Worm (Caenorhabditis elegans) whole organism, young adult: ENCODE data around the gene ZK380.4.
A peak's percentile ranks its signal among the peaks of the same experiment; 100 is the strongest.

Source experiments
- B0019.2 ChIP-seq: fragments of 200-800 bp; sonication (Bioruptor generic); conservative IDR thresholded peaks from 2 replicates; pipeline ENCODE4 v1.3.6; 2022; ENCODE audit warnings: missing genetic modification reagents, missing genetic modification characterization, missing compliant biosample characterization
- F23B12.7 ChIP-seq: sonication (generic microtip); optimal IDR thresholded peaks from 2 replicates; lab custom pipeline; 2017; ENCODE audit warnings: missing genetic modification characterization, mild to moderate bottlenecking, missing compliant biosample characterization, antibody characterized with exemption, moderate library complexity; ENCODE audit not compliant: insufficient read depth
- F33H1.4 ChIP-seq: fragments of 200-800 bp; sonication (Bioruptor generic); IDR thresholded peaks from 2 replicates; pipeline ENCODE4 v1.3.6; 2022; ENCODE audit warnings: missing genetic modification reagents, missing genetic modification characterization, missing compliant biosample characterization
- F49E8.2 ChIP-seq: sonication (generic microtip); optimal IDR thresholded peaks from 3 replicates; lab custom pipeline; 2017; ENCODE audit warnings: missing genetic modification characterization, mild to moderate bottlenecking, missing compliant biosample characterization, antibody characterized with exemption, moderate library complexity; ENCODE audit not compliant: insufficient read depth
- F55B11.4 ChIP-seq: sonication (generic microtip); optimal IDR thresholded peaks from 2 replicates; lab custom pipeline; 2016; ENCODE audit warnings: missing compliant biosample characterization, missing genetic modification characterization, borderline replicate concordance; ENCODE audit not compliant: insufficient read depth
- F57A8.1 ChIP-seq: fragments of 200-800 bp; sonication (Bioruptor generic); optimal IDR thresholded peaks from 2 replicates; lab custom pipeline; 2018; ENCODE audit warnings: mild to moderate bottlenecking, missing genetic modification characterization, moderate library complexity, missing compliant biosample characterization
- K12H6.12 ChIP-seq: fragments of 200-800 bp; sonication (Bioruptor generic); optimal IDR thresholded peaks from 2 replicates; lab custom pipeline; 2018; ENCODE audit warnings: mild to moderate bottlenecking, missing genetic modification characterization, missing compliant biosample characterization
- Y53F4B.3 ChIP-seq: fragments of 200-800 bp; sonication (Bioruptor generic); IDR thresholded peaks from 2 replicates; pipeline ENCODE4 v1.3.6; 2022; ENCODE audit warnings: missing genetic modification reagents, missing genetic modification characterization, missing compliant biosample characterization
- Y53G8AR.9 ChIP-seq: fragments of 200-800 bp; sonication (Bioruptor generic); conservative IDR thresholded peaks from 2 replicates; pipeline ENCODE4 v1.3.6; 2022; ENCODE audit warnings: missing genetic modification reagents, missing genetic modification characterization, missing compliant biosample characterization
- Y56A3A.18 ChIP-seq: fragments of 200-800 bp; sonication (Bioruptor generic); IDR thresholded peaks from 2 replicates; pipeline ENCODE4 v1.3.6; 2022; ENCODE audit warnings: missing genetic modification reagents, missing genetic modification characterization, missing compliant biosample characterization
- Y67H2A.10 ChIP-seq: fragments of 200-800 bp; sonication (Bioruptor generic); conservative IDR thresholded peaks from 2 replicates; pipeline ENCODE4 v1.3.6; 2022; ENCODE audit warnings: missing genetic modification reagents, missing genetic modification characterization, missing compliant biosample characterization
- Y95B8A.8 ChIP-seq: fragments of 200-800 bp; sonication (Bioruptor generic); IDR thresholded peaks from 2 replicates; pipeline ENCODE4 v1.3.6; 2022; ENCODE audit warnings: missing genetic modification reagents, missing genetic modification characterization, missing compliant biosample characterization
- ama-1 ChIP-seq, 3 experiments: fragments of 150-350 bp in 1 of 3; sonication (generic microtip) in 2 of 3; optimal IDR thresholded peaks; 2 replicates each; lab custom pipeline; 2014 to 2018; ENCODE audit warnings: missing biosample characterization in 2 of 3, missing genetic modification characterization in 2 of 3, missing genetic modification reagents in 2 of 3
- aptf-2 ChIP-seq: fragments of 200-800 bp; sonication (Bioruptor generic); conservative IDR thresholded peaks from 2 replicates; pipeline ENCODE4 v1.3.6; 2022; ENCODE audit warnings: missing genetic modification reagents, missing genetic modification characterization, missing compliant biosample characterization
- aptf-3 ChIP-seq: fragments of 200-800 bp; sonication (Bioruptor generic); IDR thresholded peaks from 2 replicates; pipeline ENCODE4 v1.3.6; 2022; ENCODE audit warnings: missing genetic modification characterization, missing compliant biosample characterization
- bed-1 ChIP-seq: fragments of 200-800 bp; sonication (Bioruptor generic); IDR thresholded peaks from 2 replicates; pipeline ENCODE4 v1.3.6; 2022; ENCODE audit warnings: missing genetic modification reagents, missing genetic modification characterization, missing compliant biosample characterization
- ccch-3 ChIP-seq: fragments of 200-800 bp; sonication (Bioruptor generic); optimal IDR thresholded peaks from 2 replicates; lab custom pipeline; 2018; ENCODE audit warnings: mild to moderate bottlenecking, missing genetic modification characterization, missing compliant biosample characterization
- ceh-27 ChIP-seq: fragments of 200-800 bp; sonication (Bioruptor generic); optimal IDR thresholded peaks from 2 replicates; lab custom pipeline; 2018; ENCODE audit warnings: mild to moderate bottlenecking, missing genetic modification characterization, moderate library complexity, missing compliant biosample characterization
- ceh-40 ChIP-seq: fragments of 200-800 bp; sonication (Bioruptor generic); IDR thresholded peaks from 2 replicates; pipeline ENCODE4 v1.3.6; 2022; ENCODE audit warnings: missing genetic modification characterization, missing compliant biosample characterization
- dpff-1 ChIP-seq: sonication (generic microtip); optimal IDR thresholded peaks from 2 replicates; lab custom pipeline; 2017; ENCODE audit warnings: mild to moderate bottlenecking, missing genetic modification characterization, missing compliant biosample characterization
- ekl-4 ChIP-seq: fragments of 200-800 bp; sonication (Bioruptor generic); IDR thresholded peaks from 2 replicates; pipeline ENCODE4 v1.3.6; 2022; ENCODE audit warnings: missing genetic modification reagents, missing genetic modification characterization, missing compliant biosample characterization
- him-1 ChIP-seq: sonication (generic microtip); optimal IDR thresholded peaks from 2 replicates; lab custom pipeline; 2016; ENCODE audit warnings: missing genotype, missing genetic modification reagents, missing genetic modification characterization, missing compliant biosample characterization
- hlh-12 ChIP-seq: sonication (generic microtip); optimal IDR thresholded peaks from 2 replicates; lab custom pipeline; 2016; ENCODE audit warnings: missing genetic modification characterization, missing compliant biosample characterization
- hmg-1.2 ChIP-seq: fragments of 200-800 bp; sonication (Bioruptor generic); IDR thresholded peaks from 2 replicates; pipeline ENCODE4 v1.3.6; 2022; ENCODE audit warnings: missing genetic modification reagents, missing genetic modification characterization, missing compliant biosample characterization
- lag-1 ChIP-seq: fragments of 200-800 bp; sonication (Bioruptor generic); IDR thresholded peaks from 2 replicates; pipeline ENCODE4 v1.3.6; 2022; ENCODE audit warnings: missing genetic modification reagents, missing genetic modification characterization, missing compliant biosample characterization
- lin-26 ChIP-seq: fragments of 200-800 bp; sonication (Bioruptor generic); IDR thresholded peaks from 2 replicates; pipeline ENCODE4 v1.3.6; 2022; ENCODE audit warnings: missing genetic modification reagents, missing genetic modification characterization, missing compliant biosample characterization
- lin-35 ChIP-seq, 3 experiments: fragments of 150-350 bp in 2 of 3; sonication (generic microtip) in 1 of 3; optimal IDR thresholded peaks; 2 replicates each; lab custom pipeline; 2014 to 2018; ENCODE audit warnings: missing biosample characterization in 3 of 3, missing genetic modification characterization in 3 of 3, missing genetic modification reagents in 3 of 3
- lin-40 ChIP-seq: sonication (generic microtip); optimal IDR thresholded peaks from 2 replicates; lab custom pipeline; 2016; ENCODE audit warnings: missing genetic modification characterization, mild to moderate bottlenecking, missing compliant biosample characterization, missing genotype, missing genetic modification reagents
- madf-3 ChIP-seq: fragments of 200-800 bp; sonication (Bioruptor generic); IDR thresholded peaks from 2 replicates; pipeline ENCODE4 v1.3.6; 2022; ENCODE audit warnings: missing genetic modification reagents, missing genetic modification characterization, missing compliant biosample characterization
- madf-6 ChIP-seq: fragments of 200-800 bp; sonication (Bioruptor generic); IDR thresholded peaks from 2 replicates; pipeline ENCODE4 v1.3.6; 2022; ENCODE audit warnings: missing genetic modification reagents, missing genetic modification characterization, missing compliant biosample characterization
- mel-28 ChIP-seq: sonication (generic microtip); optimal IDR thresholded peaks from 2 replicates; lab custom pipeline; 2016; ENCODE audit warnings: borderline replicate concordance, mild to moderate bottlenecking, missing genetic modification characterization, missing compliant biosample characterization
- mes-4 ChIP-seq: sonication (generic microtip); optimal IDR thresholded peaks from 2 replicates; lab custom pipeline; 2016; ENCODE audit warnings: missing genotype, missing genetic modification characterization, missing compliant biosample characterization
- mxl-1 ChIP-seq: sonication (generic microtip); optimal IDR thresholded peaks from 2 replicates; lab custom pipeline; 2016; ENCODE audit warnings: missing genetic modification characterization, missing compliant biosample characterization
- nfya-1 ChIP-seq: sonication (generic microtip); optimal IDR thresholded peaks from 2 replicates; lab custom pipeline; 2017; ENCODE audit warnings: antibody characterized with exemption, missing compliant biosample characterization, missing genetic modification characterization, borderline replicate concordance; ENCODE audit not compliant: insufficient read depth
- nfyb-1 ChIP-seq: fragments of 200-800 bp; sonication (Bioruptor generic); IDR thresholded peaks from 2 replicates; pipeline ENCODE4 v1.3.6; 2022; ENCODE audit warnings: missing genetic modification reagents, missing genetic modification characterization, missing compliant biosample characterization
- pbrm-1 ChIP-seq: fragments of 200-800 bp; sonication (Bioruptor generic); IDR thresholded peaks from 2 replicates; pipeline ENCODE4 v1.3.6; 2022; ENCODE audit warnings: missing genetic modification reagents, missing genetic modification characterization, missing compliant biosample characterization
- rpc-1 ChIP-seq, 2 experiments: fragments of 150-350 bp in 1 of 2; sonication (generic microtip) in 1 of 2; optimal IDR thresholded peaks; 2 replicates each; lab custom pipeline; 2014 to 2018; ENCODE audit warnings: missing biosample characterization in 1 of 2, missing genetic modification characterization in 1 of 2, missing genetic modification reagents in 1 of 2, missing genotype in 1 of 2
- sdz-38 ChIP-seq: sonication (generic microtip); optimal IDR thresholded peaks from 2 replicates; lab custom pipeline; 2016; ENCODE audit warnings: missing genotype, missing genetic modification characterization, missing compliant biosample characterization
- snpc-3.4 ChIP-seq: sonication (generic microtip); optimal IDR thresholded peaks from 2 replicates; lab custom pipeline; 2017; ENCODE audit warnings: missing genetic modification characterization, mild to moderate bottlenecking, missing compliant biosample characterization, antibody characterized with exemption, moderate library complexity, missing genotype, missing genetic modification reagents
- snpc-4 ChIP-seq, 5 experiments: fragments of 150-350 bp in 1 of 5; sonication (generic microtip) in 4 of 5; optimal IDR thresholded peaks; 2 replicates each; lab custom pipeline; 2014 to 2018; ENCODE audit warnings: missing genetic modification characterization in 5 of 5, missing biosample characterization in 3 of 5, antibody characterized with exemption in 2 of 5, mild to moderate bottlenecking in 2 of 5, missing compliant biosample characterization in 2 of 5, missing genotype in 2 of 5, moderate library complexity in 2 of 5, missing genetic modification reagents in 1 of 5
- sptf-2 ChIP-seq: fragments of 200-800 bp; sonication (Bioruptor generic); optimal IDR thresholded peaks from 2 replicates; lab custom pipeline; 2018; ENCODE audit warnings: mild to moderate bottlenecking, missing genetic modification characterization, missing compliant biosample characterization
- unc-62 ChIP-seq: fragments of 150-350 bp; optimal IDR thresholded peaks from 2 replicates; lab custom pipeline; 2014; ENCODE audit warnings: missing biosample characterization, missing genetic modification reagents, missing genetic modification characterization
- zim-3 ChIP-seq: sonication (generic microtip); optimal IDR thresholded peaks from 2 replicates; lab custom pipeline; 2017; ENCODE audit warnings: mild to moderate bottlenecking, missing genetic modification characterization, moderate library complexity, missing compliant biosample characterization
- ztf-25 ChIP-seq: fragments of 200-800 bp; sonication (Bioruptor generic); IDR thresholded peaks from 2 replicates; pipeline ENCODE4 v1.3.6; 2022; ENCODE audit warnings: missing genetic modification reagents, missing genetic modification characterization, missing compliant biosample characterization
- ztf-26 ChIP-seq: sonication (generic microtip); optimal IDR thresholded peaks from 2 replicates; lab custom pipeline; 2017; ENCODE audit warnings: missing genetic modification characterization, missing compliant biosample characterization
- ztf-28 ChIP-seq: fragments of 200-800 bp; sonication (Bioruptor generic); IDR thresholded peaks from 2 replicates; pipeline ENCODE4 v1.3.6; 2022; ENCODE audit warnings: missing genetic modification reagents, missing genetic modification characterization, missing compliant biosample characterization

ZK380.4 gene

ce11 chrX:1643442-1644096 lies 8.2 kb downstream of the ZK380.4 start (continued):
- TF ChIP-seq snpc-4 (GFP tag; optimal IDR thresholded peaks at IDR 0.05; lab: Kevin White, UChicago) = peak; percentile 56
- TF ChIP-seq snpc-4 (tag; optimal IDR thresholded peaks at IDR 0.05; lab: Kevin White, UChicago) = peak in 1 of 4 experiments; percentile 26
- no peak for TF ChIP-seq ekl-4 (GFP tag; lab: Robert Waterston, UW)
- TF ChIP-seq him-1 (tag; lab: Kevin White, UChicago) = peak; percentile 91
- TF ChIP-seq Y53G8AR.9 = no peak
- peak in 1 of 3 experiments; percentile 35 for TF ChIP-seq lin-35 (GFP tag; optimal IDR thresholded peaks at IDR 0.05; lab: Kevin White, UChicago)
- no peak for TF ChIP-seq F57A8.1 (GFP tag; lab: Kevin White, UChicago)
- no peak for TF ChIP-seq unc-62 (GFP tag; lab: Kevin White, UChicago)
- TF ChIP-seq F49E8.2 (tag; lab: Kevin White, UChicago) = no peak
- TF ChIP-seq ceh-27 = no peak
- TF ChIP-seq aptf-2 (GFP tag; lab: Robert Waterston, UW) = no peak
- TF ChIP-seq snpc-3.4 = peak; percentile 56
- no peak for TF ChIP-seq F23B12.7 (tag; lab: Kevin White, UChicago)
- TF ChIP-seq lin-26 (GFP tag; lab: Robert Waterston, UW) = no peak
- TF ChIP-seq ama-1 (optimal IDR thresholded peaks at IDR 0.05; lab: Kevin White, UChicago) = no peak
- TF ChIP-seq ama-1 (GFP tag; optimal IDR thresholded peaks at IDR 0.05; lab: Kevin White, UChicago) = peak in 1 of 2 experiments; percentile 47
- no peak for TF ChIP-seq hmg-1.2 (GFP tag; lab: Robert Waterston, UW)
- no peak for TF ChIP-seq aptf-3 (GFP tag; lab: Robert Waterston, UW)
- no peak for TF ChIP-seq pbrm-1 (GFP tag; lab: Robert Waterston, UW)
- TF ChIP-seq Y67H2A.10 (GFP tag; lab: Robert Waterston, UW) = no peak
- TF ChIP-seq Y95B8A.8 = no peak
- no peak for TF ChIP-seq ceh-40 (GFP tag; lab: Robert Waterston, UW)
- no peak for TF ChIP-seq ccch-3
- no peak for TF ChIP-seq mxl-1 (tag; lab: Kevin White, UChicago)
- TF ChIP-seq Y53F4B.3 (GFP tag; lab: Robert Waterston, UW) = no peak
- TF ChIP-seq F33H1.4 (GFP tag; lab: Robert Waterston, UW) = no peak
- no peak for TF ChIP-seq B0019.2 (GFP tag; lab: Robert Waterston, UW)
- TF ChIP-seq madf-6 (GFP tag; lab: Robert Waterston, UW) = no peak
- TF ChIP-seq ztf-26 = no peak
- no peak for TF ChIP-seq madf-3 (GFP tag; lab: Robert Waterston, UW)
- no peak for TF ChIP-seq F55B11.4
- no peak for TF ChIP-seq dpff-1 (tag; lab: Kevin White, UChicago)
- TF ChIP-seq bed-1 = no peak
- no peak for TF ChIP-seq lag-1 (GFP tag; lab: Robert Waterston, UW)
- TF ChIP-seq hlh-12 (tag; lab: Kevin White, UChicago) = no peak
- TF ChIP-seq rpc-1 (optimal IDR thresholded peaks at IDR 0.05; lab: Kevin White, UChicago) = peak; percentile 75
- TF ChIP-seq rpc-1 (tag; optimal IDR thresholded peaks at IDR 0.05; lab: Kevin White, UChicago) = peak; percentile 87
- no peak for TF ChIP-seq zim-3
- no peak for TF ChIP-seq ztf-28 (GFP tag; lab: Robert Waterston, UW)
- no peak for TF ChIP-seq nfyb-1 (GFP tag; lab: Robert Waterston, UW)
- TF ChIP-seq lin-40 = no peak
- TF ChIP-seq nfya-1 (tag; lab: Kevin White, UChicago) = no peak
- no peak for TF ChIP-seq mel-28
- no peak for TF ChIP-seq Y56A3A.18 (GFP tag; lab: Robert Waterston, UW)
- TF ChIP-seq sdz-38 (tag; lab: Kevin White, UChicago) = no peak
- TF ChIP-seq mes-4 (tag; lab: Kevin White, UChicago) = no peak
- TF ChIP-seq K12H6.12 (tag; lab: Kevin White, UChicago) = no peak
- TF ChIP-seq sptf-2 (GFP tag; lab: Kevin White, UChicago) = no peak
- TF ChIP-seq ztf-25 (GFP tag; lab: Robert Waterston, UW) = no peak
